Fruit fly (Drosophila melanogaster) S2 (cell line): ENCODE measurements around the gene Cap-H2.

Source experiments
- CG8478 ChIP-seq: fragments of >200 bp; optimal IDR thresholded peaks from 2 replicates; lab custom pipeline; 2018
- CTCF ChIP-seq, 2 experiments: fragments of >200 bp; optimal IDR thresholded peaks; 2 replicates each; lab custom pipeline; 2018

- TF ChIP-seq CG8478 (lab: Kevin White, UChicago) = no peak
- TF ChIP-seq CTCF (optimal IDR thresholded peaks at IDR 0.05; lab: Kevin White, UChicago) = no peak
Measured at dm6 chr3R:10792604-10793003, 31.5 kb downstream of the Cap-H2 start, which contains the start of gene CG14687.
